Fruit fly (Drosophila melanogaster): ENCODE data around the gene GstT3.

Gene GstT3

dm6 chrX:20502776-20503503, 35.7 kb downstream of the GstT3 start (continued):
- TF ChIP-seq Smox (GFP tag; optimal IDR thresholded peaks at IDR 0.05) (peak; percentile 49), Ets96B (tag; optimal IDR thresholded peaks at IDR 0.05) (peak; percentile 62), CG10631 (GFP tag; optimal IDR thresholded peaks at IDR 0.05) (peak; percentile 50), svp (GFP tag) (no peak), esn (GFP tag; optimal IDR thresholded peaks at IDR 0.05) (peak; percentile 66), Sox15 (GFP tag; optimal IDR thresholded peaks at IDR 0.05) (peak; percentile 26), CG34406 (GFP tag; optimal IDR thresholded peaks at IDR 0.05) (peak; percentile 51), ss (GFP tag; optimal IDR thresholded peaks at IDR 0.05) (peak; percentile 10 to 19), salr (GFP tag; optimal IDR thresholded peaks at IDR 0.05) (peak in 1 of 2 experiments; percentile 48), Hr39 (GFP tag; optimal IDR thresholded peaks at IDR 0.05) (peak; percentile 48), OdsH (GFP tag; optimal IDR thresholded peaks at IDR 0.05) (peak; percentile 31), achi (GFP tag; optimal IDR thresholded peaks at IDR 0.05) (peak; percentile 41), CG32006 (GFP tag; optimal IDR thresholded peaks at IDR 0.05) (peak; percentile 68)

dm6 chrX:20503504-20503829, 36.2 kb downstream of the GstT3 start:
- TF ChIP-seq CG6792 (GFP tag; optimal IDR thresholded peaks at IDR 0.05) = no peak
- TF ChIP-seq Sox102F (GFP tag; optimal IDR thresholded peaks at IDR 0.05) = no peak
- TF ChIP-seq CG32006 (GFP tag; optimal IDR thresholded peaks at IDR 0.05) = peak; percentile 2
- no peak for TF ChIP-seq dac (GFP tag; optimal IDR thresholded peaks at IDR 0.05)
- TF ChIP-seq Met (GFP tag; optimal IDR thresholded peaks at IDR 0.05) = peak; percentile 7
- TF ChIP-seq CG11762 (GFP tag; optimal IDR thresholded peaks at IDR 0.05; ENCODE audit: insufficient read depth) = no peak
- TF ChIP-seq svp (GFP tag) = peak; percentile 98
- no peak for TF ChIP-seq CG9139 (GFP tag; optimal IDR thresholded peaks at IDR 0.05)
- no peak for TF ChIP-seq ss (GFP tag; optimal IDR thresholded peaks at IDR 0.05)

dm6 chrX:20505897-20506296, 38.6 kb downstream of the GstT3 start:
- TF ChIP-seq CG31627 (GFP tag; optimal IDR thresholded peaks at IDR 0.05) = peak; percentile 6
- no peak for TF ChIP-seq CG16779 (tag; optimal IDR thresholded peaks at IDR 0.05)
- TF ChIP-seq CG6808 (GFP tag; optimal IDR thresholded peaks at IDR 0.05) = no peak
- TF ChIP-seq Ets21C (GFP tag; optimal IDR thresholded peaks at IDR 0.05) = no peak
- no peak for TF ChIP-seq CG6854 (GFP tag; optimal IDR thresholded peaks at IDR 0.05)
- no peak for TF ChIP-seq CG11294 (GFP tag; IDR thresholded peaks at IDR 0.05)
- TF ChIP-seq lz (GFP tag; optimal IDR thresholded peaks at IDR 0.05) = no peak
- no peak for TF ChIP-seq CG7368 (GFP tag; optimal IDR thresholded peaks at IDR 0.05)
- TF ChIP-seq salr (GFP tag; optimal IDR thresholded peaks at IDR 0.05) = no peak
- no peak for TF ChIP-seq cyc (GFP tag; optimal IDR thresholded peaks at IDR 0.05)
- no peak for TF ChIP-seq CG6276 (GFP tag; optimal IDR thresholded peaks at IDR 0.05)
- no peak for TF ChIP-seq Lpt (GFP tag; optimal IDR thresholded peaks at IDR 0.05)
- no peak for TF ChIP-seq fd85E (GFP tag; optimal IDR thresholded peaks at IDR 0.05)
- TF ChIP-seq CG10669 (GFP tag; optimal IDR thresholded peaks at IDR 0.05) = no peak
- TF ChIP-seq dsx (GFP tag; optimal IDR thresholded peaks at IDR 0.05; ENCODE audit: poor library complexity, severe bottlenecking) = no peak
- no peak for TF ChIP-seq OdsH (GFP tag; optimal IDR thresholded peaks at IDR 0.05)
- peak; percentile 54 for TF ChIP-seq fkh (GFP tag; optimal IDR thresholded peaks at IDR 0.05)
- TF ChIP-seq CG10631 (GFP tag; optimal IDR thresholded peaks at IDR 0.05) = peak; percentile 17
- no peak for TF ChIP-seq Hr4 (GFP tag; optimal IDR thresholded peaks at IDR 0.05)
- TF ChIP-seq Gug (GFP tag; IDR thresholded peaks at IDR 0.05) = no peak
- no peak for TF ChIP-seq CG15336 (GFP tag; IDR thresholded peaks at IDR 0.05)
- TF ChIP-seq Eip93F (GFP tag; optimal IDR thresholded peaks at IDR 0.05) = peak; percentile 17
- no peak for TF ChIP-seq CG9139 (GFP tag; optimal IDR thresholded peaks at IDR 0.05)
- no peak for TF ChIP-seq CG3032 (tag; optimal IDR thresholded peaks at IDR 0.05)
- peak; percentile 16 for TF ChIP-seq Met (GFP tag; optimal IDR thresholded peaks at IDR 0.05)
- TF ChIP-seq Eip78C (GFP tag) = peak; percentile 82
- peak; percentile 21 for TF ChIP-seq CG8319 (GFP tag; optimal IDR thresholded peaks at IDR 0.05)
- TF ChIP-seq CG32006 (GFP tag; optimal IDR thresholded peaks at IDR 0.05) = no peak
- TF ChIP-seq eg (GFP tag; IDR thresholded peaks at IDR 0.05) = no peak
- TF ChIP-seq acj6 (GFP tag; optimal IDR thresholded peaks at IDR 0.05) = no peak
- TF ChIP-seq pdm3 (GFP tag; optimal IDR thresholded peaks at IDR 0.05) = no peak
- peak; percentile 21 for TF ChIP-seq CG6792 (GFP tag; optimal IDR thresholded peaks at IDR 0.05)
- no peak for TF ChIP-seq spab (GFP tag; optimal IDR thresholded peaks at IDR 0.05)
- peak; percentile 61 for TF ChIP-seq svp (GFP tag)
- no peak for TF ChIP-seq CG11762 (GFP tag; optimal IDR thresholded peaks at IDR 0.05; ENCODE audit: insufficient read depth)
- TF ChIP-seq CG4318 (GFP tag; optimal IDR thresholded peaks at IDR 0.05) = no peak
- TF ChIP-seq Smox (GFP tag; optimal IDR thresholded peaks at IDR 0.05) = peak; percentile 38
